Comparison of ENCODE assay signal across 2 fruit fly cellular contexts in the genomic region with DNA sequence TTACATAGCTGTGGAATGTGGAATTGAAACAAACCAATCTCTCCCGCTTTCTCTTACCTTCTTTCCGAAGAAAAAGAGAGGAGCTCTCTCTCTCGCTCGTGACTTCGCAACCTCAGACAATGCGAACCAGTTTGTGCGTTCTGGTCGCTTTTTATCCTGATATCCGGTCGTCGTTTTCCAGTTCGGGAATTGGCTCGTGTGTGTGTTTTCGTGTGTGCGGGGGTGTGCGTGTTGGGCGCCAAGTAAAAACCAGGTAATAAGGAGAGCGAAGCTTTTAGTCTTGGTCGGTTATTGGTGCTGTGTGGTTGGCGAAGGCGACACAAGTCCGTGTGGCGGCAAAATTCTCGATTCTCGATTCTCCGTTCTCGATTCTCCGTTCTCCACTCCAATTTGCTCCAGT.
TF ChIP-seq lines count a peak whose summit lies in the region.

beat-IIIb (plus strand) TSS at position 304 of the 400 bp plus-strand sequence.

- TF ChIP-seq CTCF in whole organism, embryonic (GFP tag; optimal IDR thresholded peaks at IDR 0.05; lab: Kevin White, UChicago) = no peak

TF ChIP-seq in whole organism, embryonic, 481 proteins besides CTCF, POLR2A, EP300 and RAD21 (continues in another document):
- TF ChIP-seq CG6175 (GFP tag; IDR thresholded peaks at IDR 0.05; lab: Robert Waterston, UW) (no peak), BtbVII (GFP tag; optimal IDR thresholded peaks at IDR 0.05; lab: Kevin White, UChicago) (no peak), tup (GFP tag; optimal IDR thresholded peaks at IDR 0.05; lab: Kevin White, UChicago) (no peak), gt (GFP tag; IDR thresholded peaks at IDR 0.05; lab: Robert Waterston, UW) (no peak), fd64A (GFP tag; optimal IDR thresholded peaks at IDR 0.05; lab: Kevin White, UChicago) (no peak), eyg (GFP tag; optimal IDR thresholded peaks at IDR 0.05; lab: Kevin White, UChicago) (no peak), hkb (optimal IDR thresholded peaks at IDR 0.05; lab: Kevin White, UChicago) (no peak), hkb (GFP tag; IDR thresholded peaks at IDR 0.05; lab: Robert Waterston, UW) (no peak), CkIIα-i1 (GFP tag; IDR thresholded peaks at IDR 0.05; lab: Robert Waterston, UW) (no peak), chinmo (GFP tag; IDR thresholded peaks at IDR 0.05; lab: Robert Waterston, UW; ENCODE audit: partially characterized antibody) (0 out of 4 replicates have a peak, but pooled peaks have one; percentile 37), PHDP (tag; optimal IDR thresholded peaks at IDR 0.05; lab: Kevin White, UChicago) (no peak), CG31388 (GFP tag; optimal IDR thresholded peaks at IDR 0.05; lab: Kevin White, UChicago) (no peak), CG1024 (GFP tag; IDR thresholded peaks at IDR 0.05; lab: Robert Waterston, UW) (no peak), Max (GFP tag; optimal IDR thresholded peaks at IDR 0.05; lab: Kevin White, UChicago) (no peak), CG18619 (GFP tag; optimal IDR thresholded peaks at IDR 0.05; lab: Kevin White, UChicago) (no peak), Gug (GFP tag; IDR thresholded peaks at IDR 0.05; lab: Robert Waterston, UW) (no peak), CG4424 (GFP tag; optimal IDR thresholded peaks at IDR 0.05; lab: Kevin White, UChicago) (no peak), abd-A (tag; optimal IDR thresholded peaks at IDR 0.05; lab: Kevin White, UChicago) (peak; percentile 53), CG10462 (GFP tag; optimal IDR thresholded peaks at IDR 0.05; lab: Kevin White, UChicago) (no peak), kay (GFP tag; optimal IDR thresholded peaks at IDR 0.05; lab: Kevin White, UChicago) (no peak), H15 (GFP tag; IDR thresholded peaks at IDR 0.05; lab: Robert Waterston, UW) (no peak), CG17385 (GFP tag; optimal IDR thresholded peaks at IDR 0.05; lab: Kevin White, UChicago) (no peak), usp (GFP tag; optimal IDR thresholded peaks at IDR 0.05; lab: Kevin White, UChicago) (no peak), grn (GFP tag; optimal IDR thresholded peaks at IDR 0.05; lab: Kevin White, UChicago) (no peak), Sry-δ (GFP tag; optimal IDR thresholded peaks at IDR 0.05; lab: Kevin White, UChicago) (no peak), Dbx (GFP tag; IDR thresholded peaks at IDR 0.05; lab: Robert Waterston, UW) (no peak), CG32772 (GFP tag; IDR thresholded peaks at IDR 0.05; lab: Robert Waterston, UW) (no peak), Meics (GFP tag; optimal IDR thresholded peaks at IDR 0.05; lab: Kevin White, UChicago) (no peak), sna (GFP tag; IDR thresholded peaks at IDR 0.05; lab: Robert Waterston, UW; ENCODE audit: partially characterized antibody) (no peak), CG12659 (GFP tag; optimal IDR thresholded peaks at IDR 0.05; lab: Kevin White, UChicago) (no peak), HmgZ (tag; optimal IDR thresholded peaks at IDR 0.05; lab: Kevin White, UChicago) (no peak), Dip3 (GFP tag; optimal IDR thresholded peaks at IDR 0.05; lab: Kevin White, UChicago) (peak; percentile 1), CG4282 (GFP tag; optimal IDR thresholded peaks at IDR 0.05; lab: Kevin White, UChicago) (no peak), Nf-YC (tag; optimal IDR thresholded peaks at IDR 0.05; lab: Kevin White, UChicago) (peak; percentile 72), CG6854 (GFP tag; optimal IDR thresholded peaks at IDR 0.05; lab: Kevin White, UChicago) (no peak), salm (tag; optimal IDR thresholded peaks at IDR 0.05; lab: Kevin White, UChicago) (no peak), CG13624 (GFP tag; optimal IDR thresholded peaks at IDR 0.05; lab: Kevin White, UChicago) (no peak), ab (GFP tag; optimal IDR thresholded peaks at IDR 0.05; lab: Kevin White, UChicago) (no peak), sr (GFP tag; IDR thresholded peaks at IDR 0.05; lab: Robert Waterston, UW) (no peak), wek (GFP tag; optimal IDR thresholded peaks at IDR 0.05; lab: Kevin White, UChicago) (no peak), CG11085 (GFP tag; IDR thresholded peaks at IDR 0.05; lab: Robert Waterston, UW) (no peak), scrt (GFP tag; optimal IDR thresholded peaks at IDR 0.05; lab: Kevin White, UChicago) (no peak), caup (GFP tag; optimal IDR thresholded peaks at IDR 0.05; lab: Kevin White, UChicago; ENCODE audit: severe bottlenecking) (no peak), CG3163 (GFP tag; optimal IDR thresholded peaks at IDR 0.05; lab: Kevin White, UChicago) (peak; percentile 25), CG18764 (GFP tag; optimal IDR thresholded peaks at IDR 0.05; lab: Kevin White, UChicago) (no peak)

TF ChIP-seq in whole organism, prepupa, 60 proteins besides CTCF, POLR2A, EP300 and RAD21:
- TF ChIP-seq svp (GFP tag; lab: Kevin White, UChicago) (no peak), lz (GFP tag; optimal IDR thresholded peaks at IDR 0.05; lab: Kevin White, UChicago) (no peak), CG6808 (GFP tag; optimal IDR thresholded peaks at IDR 0.05; lab: Kevin White, UChicago) (no peak), CG6276 (GFP tag; optimal IDR thresholded peaks at IDR 0.05; lab: Kevin White, UChicago) (peak; percentile 43), fd59A (GFP tag; optimal IDR thresholded peaks at IDR 0.05; lab: Kevin White, UChicago) (no peak)
